Worm (Caenorhabditis elegans) whole organism, mixed stage, embryonic: ENCODE measurements around the gene srw-127.

ENCODE experiments used
- elt-1 ChIP-seq: sonication (generic microtip); optimal IDR thresholded peaks from 2 replicates; lab custom pipeline; 2017; ENCODE audit warnings: missing genetic modification characterization, mild to moderate bottlenecking, missing compliant biosample characterization, antibody characterized with exemption, moderate library complexity, borderline replicate concordance; ENCODE audit not compliant: insufficient read depth
- hlh-1 ChIP-seq: fragments of 150-350 bp; optimal IDR thresholded peaks from 2 replicates; lab custom pipeline; 2014; ENCODE audit warnings: missing biosample characterization, missing genetic modification reagents, missing genetic modification characterization
- nhr-237 ChIP-seq: fragments of 150-350 bp; optimal IDR thresholded peaks from 2 replicates; lab custom pipeline; 2014; ENCODE audit warnings: missing biosample characterization, missing genetic modification characterization
- nhr-28 ChIP-seq: fragments of 150-350 bp; optimal IDR thresholded peaks from 2 replicates; lab custom pipeline; 2014; ENCODE audit warnings: missing biosample characterization, missing genetic modification characterization
- pha-4 ChIP-seq: fragments of 150-350 bp; optimal IDR thresholded peaks from 2 replicates; lab custom pipeline; 2018; ENCODE audit warnings: missing biosample characterization, missing genetic modification reagents, missing genetic modification characterization
- unc-120 ChIP-seq: sonication (generic microtip); optimal IDR thresholded peaks from 2 replicates; lab custom pipeline; 2017; ENCODE audit warnings: missing genetic modification characterization, missing compliant biosample characterization; ENCODE audit not compliant: poor library complexity, severe bottlenecking
- unc-62 ChIP-seq: fragments of 150-350 bp; optimal IDR thresholded peaks from 2 replicates; lab custom pipeline; 2014; ENCODE audit warnings: missing biosample characterization, missing genetic modification reagents, missing genetic modification characterization

ce11 chrV:6976047-6976446 lies 36.7 kb upstream of the srw-127 start, which contains the start of gene srx-16:
- no peak for TF ChIP-seq hlh-1
- no peak for TF ChIP-seq unc-62 (GFP tag; lab: Kevin White, UChicago)
- TF ChIP-seq pha-4: no peak
- TF ChIP-seq nhr-28 (tag; lab: Kevin White, UChicago): no peak
- no peak for TF ChIP-seq elt-1 (tag; lab: Kevin White, UChicago)
- no peak for TF ChIP-seq nhr-237 (tag; lab: Kevin White, UChicago)
- no peak for TF ChIP-seq unc-120 (tag; lab: Kevin White, UChicago)
